Worm (Caenorhabditis elegans) whole organism, L4 larva: ENCODE results near the gene bra-1.

Experiments
- F37D6.2 ChIP-seq: sonication (generic microtip); optimal IDR thresholded peaks from 2 replicates; lab custom pipeline; 2016; ENCODE audit warnings: mild to moderate bottlenecking, missing genetic modification characterization, missing compliant biosample characterization
- F49E8.2 ChIP-seq: sonication (generic microtip); optimal IDR thresholded peaks from 2 replicates; lab custom pipeline; 2016; ENCODE audit warnings: missing compliant biosample characterization, mild to moderate bottlenecking, missing genetic modification characterization, borderline replicate concordance
- ZK337.2 ChIP-seq: fragments of 200-800 bp; sonication (Bioruptor generic); IDR thresholded peaks from 2 replicates; pipeline ENCODE4 v1.3.6; 2022; ENCODE audit warnings: missing genetic modification reagents, missing genetic modification characterization, missing compliant biosample characterization
- aly-2 ChIP-seq: sonication (generic microtip); optimal IDR thresholded peaks from 2 replicates; lab custom pipeline; 2018; ENCODE audit warnings: missing biosample characterization, missing genetic modification characterization
- attf-4 ChIP-seq: sonication (generic microtip); optimal IDR thresholded peaks from 3 replicates; lab custom pipeline; 2017; ENCODE audit warnings: missing biosample characterization, missing genetic modification characterization
- ceh-44 ChIP-seq: fragments of 200-800 bp; sonication (Bioruptor generic); IDR thresholded peaks from 2 replicates; pipeline ENCODE4 v1.3.6; 2022; ENCODE audit warnings: missing genetic modification reagents, missing genetic modification characterization, missing compliant biosample characterization
- ceh-62 ChIP-seq: sonication (generic microtip); optimal IDR thresholded peaks from 2 replicates; lab custom pipeline; 2017; ENCODE audit warnings: missing biosample characterization, missing genetic modification characterization
- ceh-82 ChIP-seq: sonication (generic microtip); optimal IDR thresholded peaks from 2 replicates; lab custom pipeline; 2017; ENCODE audit warnings: missing biosample characterization, missing genetic modification characterization
- ctbp-1 ChIP-seq: fragments of 200-800 bp; sonication (Bioruptor generic); IDR thresholded peaks from 2 replicates; pipeline ENCODE4 v1.3.6; 2022; ENCODE audit warnings: missing genetic modification reagents, missing genetic modification characterization, missing compliant biosample characterization
- daf-12 ChIP-seq: fragments of 150-350 bp; optimal IDR thresholded peaks from 2 replicates; lab custom pipeline; 2014; ENCODE audit warnings: missing biosample characterization, missing genetic modification reagents, missing genetic modification characterization
- daf-19 ChIP-seq: fragments of 200-800 bp; sonication (Bioruptor generic); conservative IDR thresholded peaks from 2 replicates; pipeline ENCODE4 v1.3.6; 2022; ENCODE audit warnings: missing genetic modification characterization, missing compliant biosample characterization
- dmd-6 ChIP-seq: fragments of 200-800 bp; sonication (Bioruptor generic); IDR thresholded peaks from 2 replicates; pipeline ENCODE4 v1.3.6; 2022; ENCODE audit warnings: missing genetic modification reagents, missing genetic modification characterization, missing compliant biosample characterization
- dmd-8 ChIP-seq: fragments of 200-800 bp; sonication (Bioruptor generic); IDR thresholded peaks from 2 replicates; pipeline ENCODE4 v1.3.6; 2022; ENCODE audit warnings: missing genetic modification characterization, missing compliant biosample characterization
- dpl-1 ChIP-seq: fragments of 150-350 bp; optimal IDR thresholded peaks from 2 replicates; lab custom pipeline; 2014; ENCODE audit warnings: missing biosample characterization, missing genetic modification reagents, missing genetic modification characterization
- dve-1 ChIP-seq: sonication (generic microtip); optimal IDR thresholded peaks from 2 replicates; lab custom pipeline; 2017; ENCODE audit warnings: antibody characterized with exemption, mild to moderate bottlenecking, missing genetic modification characterization, missing compliant biosample characterization; ENCODE audit not compliant: insufficient read depth
- egl-43 ChIP-seq: fragments of 200-800 bp; sonication (Bioruptor generic); IDR thresholded peaks from 2 replicates; pipeline ENCODE4 v1.3.6; 2022; ENCODE audit warnings: missing genetic modification reagents, missing genetic modification characterization, missing compliant biosample characterization
- fkh-10 ChIP-seq: fragments of 150-350 bp; optimal IDR thresholded peaks from 2 replicates; lab custom pipeline; 2014; ENCODE audit warnings: missing biosample characterization, missing genetic modification reagents, missing genetic modification characterization
- gei-8 ChIP-seq: fragments of 200-800 bp; sonication (Bioruptor generic); optimal IDR thresholded peaks from 2 replicates; lab custom pipeline; 2018; ENCODE audit warnings: mild to moderate bottlenecking, missing genetic modification characterization, missing compliant biosample characterization
- hlh-11 ChIP-seq: fragments of 200-800 bp; sonication (Bioruptor generic); optimal IDR thresholded peaks from 2 replicates; lab custom pipeline; 2018; ENCODE audit warnings: mild to moderate bottlenecking, missing genetic modification characterization, missing compliant biosample characterization
- hlh-30 ChIP-seq: sonication (generic microtip); optimal IDR thresholded peaks from 2 replicates; lab custom pipeline; 2017; ENCODE audit warnings: antibody characterized with exemption, mild to moderate bottlenecking, missing genetic modification characterization, missing compliant biosample characterization; ENCODE audit not compliant: insufficient read depth
- jun-1 ChIP-seq: fragments of 150-350 bp; optimal IDR thresholded peaks from 2 replicates; lab custom pipeline; 2014; ENCODE audit warnings: missing biosample characterization, missing genetic modification reagents, missing genetic modification characterization
- lim-7 ChIP-seq: fragments of 200-800 bp; sonication (Bioruptor generic); IDR thresholded peaks from 2 replicates; pipeline ENCODE4 v1.3.6; 2022; ENCODE audit warnings: missing genetic modification characterization, missing compliant biosample characterization
- lin-39 ChIP-seq: fragments of 150-350 bp; optimal IDR thresholded peaks from 2 replicates; lab custom pipeline; 2014; ENCODE audit warnings: missing biosample characterization, missing genetic modification reagents, missing genetic modification characterization
- nhr-10 ChIP-seq: fragments of 150-350 bp; optimal IDR thresholded peaks from 2 replicates; lab custom pipeline; 2014; ENCODE audit warnings: missing biosample characterization, missing genetic modification characterization
- nhr-237 ChIP-seq: sonication (generic microtip); optimal IDR thresholded peaks from 2 replicates; lab custom pipeline; 2017; ENCODE audit warnings: missing biosample characterization, missing genetic modification characterization
- nhr-42 ChIP-seq: fragments of 200-800 bp; sonication (Bioruptor generic); IDR thresholded peaks from 2 replicates; pipeline ENCODE4 v1.3.6; 2022; ENCODE audit warnings: missing genetic modification characterization, missing compliant biosample characterization
- nhr-76 ChIP-seq: fragments of 150-350 bp; optimal IDR thresholded peaks from 2 replicates; lab custom pipeline; 2014; ENCODE audit warnings: missing biosample characterization, missing genetic modification characterization
- pha-4 ChIP-seq, 2 experiments: fragments of 150-350 bp in 1 of 2; fragments of 200-800 bp in 1 of 2; sonication (Bioruptor generic) in 1 of 2; IDR thresholded peaks in 1 of 2; optimal IDR thresholded peaks in 1 of 2; 2 replicates each; pipeline versions ENCODE4 v1.3.6 to Lab custom; 2014 to 2022; ENCODE audit warnings: missing genetic modification characterization in 2 of 2, missing genetic modification reagents in 2 of 2, missing biosample characterization in 1 of 2, missing compliant biosample characterization in 1 of 2
- php-3 ChIP-seq: fragments of 200-800 bp; sonication (Bioruptor generic); IDR thresholded peaks from 2 replicates; pipeline ENCODE4 v1.3.6; 2022; ENCODE audit warnings: missing genetic modification reagents, missing genetic modification characterization, missing compliant biosample characterization
- pqm-1 ChIP-seq: sonication (generic microtip); optimal IDR thresholded peaks from 2 replicates; lab custom pipeline; 2017; ENCODE audit warnings: missing biosample characterization, missing genetic modification characterization
- rbr-2 ChIP-seq: sonication (generic microtip); optimal IDR thresholded peaks from 2 replicates; lab custom pipeline; 2016; ENCODE audit warnings: missing genotype, missing genetic modification characterization, missing compliant biosample characterization
- saeg-2 ChIP-seq: fragments of 200-800 bp; sonication (Bioruptor generic); IDR thresholded peaks from 2 replicates; pipeline ENCODE4 v1.3.6; 2022; ENCODE audit warnings: missing genetic modification reagents, missing genetic modification characterization, missing compliant biosample characterization
- set-16 ChIP-seq: fragments of 200-800 bp; sonication (Bioruptor generic); IDR thresholded peaks from 2 replicates; pipeline ENCODE4 v1.3.6; 2022; ENCODE audit warnings: missing genetic modification reagents, missing genetic modification characterization, missing compliant biosample characterization
- snpc-4 ChIP-seq: fragments of 150-350 bp; optimal IDR thresholded peaks from 2 replicates; lab custom pipeline; 2014; ENCODE audit warnings: missing biosample characterization, missing genetic modification characterization
- tag-97 ChIP-seq: fragments of 200-800 bp; sonication (Bioruptor generic); IDR thresholded peaks from 2 replicates; pipeline ENCODE4 v1.3.6; 2022; ENCODE audit warnings: missing genetic modification characterization, missing compliant biosample characterization
- tra-1 ChIP-seq: fragments of 200-800 bp; sonication (Bioruptor generic); IDR thresholded peaks from 2 replicates; pipeline ENCODE4 v1.3.6; 2022; ENCODE audit warnings: missing genetic modification reagents, missing genetic modification characterization, missing compliant biosample characterization
- zag-1 ChIP-seq: fragments of 150-350 bp; optimal IDR thresholded peaks from 2 replicates; lab custom pipeline; 2014; ENCODE audit warnings: missing biosample characterization, missing genetic modification characterization
- zip-11 ChIP-seq: fragments of 200-800 bp; sonication (Bioruptor generic); IDR thresholded peaks from 2 replicates; pipeline ENCODE4 v1.3.6; 2022; ENCODE audit warnings: missing genetic modification characterization, missing compliant biosample characterization
- zip-2 ChIP-seq: fragments of 150-350 bp; optimal IDR thresholded peaks from 2 replicates; lab custom pipeline; 2014; ENCODE audit warnings: missing biosample characterization, missing genetic modification characterization
- ztf-11 ChIP-seq: fragments of 150-350 bp; optimal IDR thresholded peaks from 2 replicates; lab custom pipeline; 2014; ENCODE audit warnings: missing biosample characterization, missing genetic modification characterization
- ztf-7 ChIP-seq: fragments of 150-350 bp; optimal IDR thresholded peaks from 2 replicates; lab custom pipeline; 2014; ENCODE audit warnings: missing biosample characterization, missing genetic modification characterization

The bra-1 gene

ce11 chrX:13556066-13556465 is 42.2 kb upstream of the bra-1 start, which contains the start of gene glb-20:
glb-20 (minus strand) TSS chrX:13556166.
- no peak for TF ChIP-seq pha-4 (GFP tag; IDR thresholded peaks at IDR 0.05; lab: Robert Waterston, UW)
- TF ChIP-seq pha-4 (tag; optimal IDR thresholded peaks at IDR 0.05; lab: Kevin White, UChicago) = no peak
- no peak for TF ChIP-seq php-3
- TF ChIP-seq ctbp-1 (GFP tag; lab: Robert Waterston, UW) = no peak
- no peak for TF ChIP-seq snpc-4 (tag; lab: Kevin White, UChicago)

ce11 chrX:13558667-13559066 is 39.6 kb upstream of the bra-1 start:
- peak; percentile 17; the same call in 1 of the 2 replicates for TF ChIP-seq set-16 (GFP tag; lab: Robert Waterston, UW)
- no peak for TF ChIP-seq lin-39 (tag; lab: Kevin White, UChicago)
- peak; percentile 64 for TF ChIP-seq hlh-11 (tag; lab: Kevin White, UChicago)
- TF ChIP-seq ctbp-1 (GFP tag; lab: Robert Waterston, UW) = 0 out of 2 replicates have a peak, but pooled peaks have one; percentile 29
- peak; percentile 45; the same call in 1 of the 2 replicates for TF ChIP-seq tra-1 (GFP tag; lab: Robert Waterston, UW)
- TF ChIP-seq ZK337.2 = no peak

- TF ChIP-seq hlh-30 (tag; lab: Kevin White, UChicago) (no peak), fkh-10 (no peak), hlh-11 (tag; lab: Kevin White, UChicago) (no peak), zip-2 (no peak), dmd-8 (no peak), ztf-7 (no peak), ztf-11 (tag; lab: Kevin White, UChicago) (no peak), tra-1 (GFP tag; lab: Robert Waterston, UW) (no peak), nhr-237 (no peak), nhr-76 (no peak), rbr-2 (tag; lab: Kevin White, UChicago) (no peak), attf-4 (tag; lab: Kevin White, UChicago) (no peak), ceh-62 (tag; lab: Kevin White, UChicago) (no peak), daf-19 (no peak), saeg-2 (GFP tag; lab: Robert Waterston, UW) (no peak), dpl-1 (GFP tag; lab: Kevin White, UChicago) (no peak), gei-8 (GFP tag; lab: Kevin White, UChicago) (no peak), egl-43 (GFP tag; lab: Robert Waterston, UW) (no peak), zip-11 (GFP tag; lab: Robert Waterston, UW) (no peak)
- TF ChIP-seq, all 104 proteins: peak for 0
Measured at ce11 chrX:13561954-13562353, 36.3 kb upstream of the bra-1 start.

ce11 chrX:13566436-13566835 is 31.8 kb upstream of the bra-1 start, which contains the start of gene R01E6.2:
R01E6.2 (minus strand) TSS chrX:13566536.
- no peak for TF ChIP-seq dve-1 (tag; lab: Kevin White, UChicago)
- TF ChIP-seq zip-2 = no peak
- no peak for TF ChIP-seq F49E8.2 (tag; lab: Kevin White, UChicago)
- no peak for TF ChIP-seq fkh-10
- no peak for TF ChIP-seq jun-1 (tag; lab: Kevin White, UChicago)
- no peak for TF ChIP-seq egl-43 (GFP tag; lab: Robert Waterston, UW)
- TF ChIP-seq dmd-6 (GFP tag; lab: Robert Waterston, UW) = no peak
- TF ChIP-seq nhr-10 (tag; lab: Kevin White, UChicago) = no peak
- no peak for TF ChIP-seq rbr-2 (tag; lab: Kevin White, UChicago)
- TF ChIP-seq pqm-1 (tag; lab: Kevin White, UChicago) = no peak
- TF ChIP-seq dpl-1 (GFP tag; lab: Kevin White, UChicago) = no peak
- TF ChIP-seq zag-1 (tag; lab: Kevin White, UChicago) = no peak

ce11 chrX:13569854-13570253 is 28.4 kb upstream of the bra-1 start, which contains the start of gene R01E6.7:
R01E6.7 (minus strand) TSS chrX:13569954.
- TF ChIP-seq nhr-42 (GFP tag; lab: Robert Waterston, UW) (no peak), daf-12 (tag; lab: Kevin White, UChicago) (no peak), hlh-11 (tag; lab: Kevin White, UChicago) (no peak), ceh-82 (tag; lab: Kevin White, UChicago) (no peak), aly-2 (tag; lab: Kevin White, UChicago) (no peak), lim-7 (GFP tag; lab: Robert Waterston, UW) (no peak), F37D6.2 (tag; lab: Kevin White, UChicago) (no peak), ceh-44 (GFP tag; lab: Robert Waterston, UW) (no peak), zip-11 (GFP tag; lab: Robert Waterston, UW) (no peak), tag-97 (no peak), dve-1 (tag; lab: Kevin White, UChicago) (no peak)
